Worm (Caenorhabditis elegans) whole organism, midembryonic: ENCODE data around the gene E02A10.3.

ENCODE experiments used
- T22C8.4 ChIP-seq: fragments of 200-800 bp; sonication (Bioruptor generic); IDR thresholded peaks from 2 replicates; pipeline ENCODE4 v1.3.6; 2022; ENCODE audit warnings: missing genetic modification characterization, missing compliant biosample characterization
- klf-2 ChIP-seq: fragments of 200-800 bp; sonication (Bioruptor generic); conservative IDR thresholded peaks from 2 replicates; pipeline ENCODE4 v1.3.6; 2022; ENCODE audit warnings: missing genetic modification reagents, missing genetic modification characterization, missing compliant biosample characterization
- med-1 ChIP-seq: sonication (generic microtip); optimal IDR thresholded peaks from 2 replicates; lab custom pipeline; 2017; ENCODE audit warnings: missing genetic modification characterization, mild to moderate bottlenecking, missing compliant biosample characterization, antibody characterized with exemption, missing genetic modification reagents; ENCODE audit not compliant: insufficient read depth
- ref-1 ChIP-seq: fragments of 200-800 bp; sonication (Bioruptor generic); conservative IDR thresholded peaks from 2 replicates; pipeline ENCODE4 v1.3.6; 2022; ENCODE audit warnings: missing genetic modification reagents, missing genetic modification characterization, missing compliant biosample characterization
- tab-1 ChIP-seq: fragments of 200-800 bp; sonication (Bioruptor generic); IDR thresholded peaks from 2 replicates; pipeline ENCODE4 v1.3.6; 2022; ENCODE audit warnings: missing genetic modification characterization, missing compliant biosample characterization
- ztf-29 ChIP-seq: fragments of 200-800 bp; sonication (Bioruptor generic); IDR thresholded peaks from 2 replicates; pipeline ENCODE4 v1.3.6; 2022; ENCODE audit warnings: missing genetic modification reagents, missing genetic modification characterization, missing compliant biosample characterization

DNA sequence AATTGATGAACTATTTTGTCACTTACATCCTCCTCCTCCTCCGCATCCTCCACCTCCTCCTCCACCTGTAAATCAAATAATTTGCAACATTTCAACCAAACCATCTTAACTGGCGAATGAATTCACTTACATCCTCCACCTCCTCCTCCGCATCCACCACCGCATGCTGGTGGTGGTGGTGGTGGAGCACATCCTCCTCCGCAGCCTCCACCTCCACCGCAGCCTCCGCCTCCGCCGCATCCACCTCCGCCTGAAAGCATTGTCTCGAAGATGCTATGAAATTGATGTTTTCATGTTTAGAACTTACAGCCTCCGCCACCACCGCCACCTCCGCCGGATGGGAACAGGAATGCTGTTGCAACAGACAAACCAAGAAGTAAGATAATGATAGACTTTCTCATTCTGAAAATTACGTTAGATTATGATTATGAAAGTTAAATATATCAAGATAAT is 2.9 kb upstream of the E02A10.3 start, which contains the start of gene grl-23:
- TF ChIP-seq tab-1 (GFP tag; lab: Robert Waterston, UW): no peak
- no peak for TF ChIP-seq T22C8.4
- TF ChIP-seq ref-1: no peak
- no peak for TF ChIP-seq klf-2
- TF ChIP-seq ztf-29 (GFP tag; lab: Robert Waterston, UW): no peak
- no peak for TF ChIP-seq med-1 (GFP tag; lab: Kevin White, UChicago)
